Fruit fly (Drosophila melanogaster): ENCODE results near the gene gzl.

DNA sequence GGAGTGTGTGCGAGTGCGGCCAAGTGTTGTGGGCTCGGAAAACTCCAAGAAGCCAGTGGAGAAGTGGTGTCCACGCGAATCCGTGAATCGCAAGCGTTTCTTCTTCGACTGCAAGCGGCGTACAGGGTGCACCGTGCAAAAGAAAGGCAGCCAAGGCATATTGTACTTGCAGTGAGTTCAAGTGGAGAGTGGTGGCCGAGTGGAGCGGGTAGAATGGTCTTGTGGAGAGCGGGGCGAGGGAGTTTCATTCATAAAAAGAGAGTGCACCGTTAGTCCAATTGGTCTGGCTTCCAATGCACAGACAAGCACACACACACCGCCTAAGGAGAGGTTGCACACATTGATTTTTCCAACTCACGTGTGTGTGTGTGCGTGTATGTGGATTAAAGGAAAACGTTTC lies 31.5 kb upstream of the gzl start:
- no peak for TF ChIP-seq CG8478 (optimal IDR thresholded peaks at IDR 0.05)
- TF ChIP-seq psq (optimal IDR thresholded peaks at IDR 0.05): no peak
- no peak for TF ChIP-seq pan (optimal IDR thresholded peaks at IDR 0.05)
- peak; percentile 23 for TF ChIP-seq Dll (optimal IDR thresholded peaks at IDR 0.05)
